Worm (Caenorhabditis elegans): Measurements from ENCODE around the gene srh-42.

srh-42 gene

ce11 chrII:14288968-14289367, at the start of gene srh-42:
srh-42 (minus strand) TSS chrII:14289068.
- TF ChIP-seq pqm-1 (tag; optimal IDR thresholded peaks at IDR 0.05) (no peak), syd-9 (tag; optimal IDR thresholded peaks at IDR 0.05) (no peak), hlh-15 (tag; optimal IDR thresholded peaks at IDR 0.05) (no peak), unc-55 (GFP tag; optimal IDR thresholded peaks at IDR 0.05) (no peak), pag-3 (tag; optimal IDR thresholded peaks at IDR 0.05; ENCODE audit: borderline replicate concordance) (no peak), elt-4 (tag; optimal IDR thresholded peaks at IDR 0.05) (no peak), ceh-24 (tag; optimal IDR thresholded peaks at IDR 0.05) (no peak), hlh-13 (GFP tag; optimal IDR thresholded peaks at IDR 0.05) (no peak), C08G9.2 (tag; optimal IDR thresholded peaks at IDR 0.05) (no peak), Y22D7AL.16 (tag; optimal IDR thresholded peaks at IDR 0.05) (no peak), pha-4 (tag; optimal IDR thresholded peaks at IDR 0.05) (no peak), tbx-7 (tag; optimal IDR thresholded peaks at IDR 0.05) (no peak), ceh-9 (tag; optimal IDR thresholded peaks at IDR 0.05) (no peak), C38D4.7 (GFP tag; optimal IDR thresholded peaks at IDR 0.05) (no peak), ztf-16 (tag; optimal IDR thresholded peaks at IDR 0.05) (no peak), T23F11.4 (GFP tag; optimal IDR thresholded peaks at IDR 0.05) (no peak), sox-4 (tag; optimal IDR thresholded peaks at IDR 0.05) (no peak), eyg-1 (tag; optimal IDR thresholded peaks at IDR 0.05) (no peak), ceh-22 (tag; optimal IDR thresholded peaks at IDR 0.05) (no peak)

ce11 chrII:14321225-14321624, 32.4 kb upstream of the srh-42 start:
- TF ChIP-seq unc-42 (tag; optimal IDR thresholded peaks at IDR 0.05), result peak; percentile 10
- TF ChIP-seq hlh-8 (tag; optimal IDR thresholded peaks at IDR 0.05), result no peak
- TF ChIP-seq ama-1 (optimal IDR thresholded peaks at IDR 0.05), result no peak
- no peak for TF ChIP-seq pha-2 (tag; optimal IDR thresholded peaks at IDR 0.05)
- TF ChIP-seq ceh-14 (tag; optimal IDR thresholded peaks at IDR 0.05), result peak; percentile 83
- TF ChIP-seq ttx-3 (tag; optimal IDR thresholded peaks at IDR 0.05), result no peak
- TF ChIP-seq C08G9.2 (tag; optimal IDR thresholded peaks at IDR 0.05), result no peak
- TF ChIP-seq T23F11.4 (GFP tag; optimal IDR thresholded peaks at IDR 0.05), result no peak
- no peak for TF ChIP-seq ceh-30 (tag; optimal IDR thresholded peaks at IDR 0.05)

- TF ChIP-seq C38D4.7 (GFP tag; optimal IDR thresholded peaks at IDR 0.05) (no peak), ref-2 (tag; optimal IDR thresholded peaks at IDR 0.05) (no peak), ceh-30 (tag; optimal IDR thresholded peaks at IDR 0.05) (no peak), ceh-45 (GFP tag; IDR thresholded peaks at IDR 0.05) (no peak), hlh-6 (tag; optimal IDR thresholded peaks at IDR 0.05) (no peak), unc-86 (tag; optimal IDR thresholded peaks at IDR 0.05) (no peak), dmd-4 (tag; optimal IDR thresholded peaks at IDR 0.05; ENCODE audit: borderline replicate concordance) (no peak), hlh-8 (tag; optimal IDR thresholded peaks at IDR 0.05) (no peak), odd-2 (tag; optimal IDR thresholded peaks at IDR 0.05) (no peak), mec-3 (tag; optimal IDR thresholded peaks at IDR 0.05; ENCODE audit: borderline replicate concordance) (no peak), gmeb-2 (tag; optimal IDR thresholded peaks at IDR 0.05) (no peak), pat-9 (tag; optimal IDR thresholded peaks at IDR 0.05) (no peak), unc-55 (GFP tag; optimal IDR thresholded peaks at IDR 0.05) (no peak), nhr-11 (tag; optimal IDR thresholded peaks at IDR 0.05) (no peak), rnt-1 (tag; optimal IDR thresholded peaks at IDR 0.05) (no peak), ztf-16 (tag; optimal IDR thresholded peaks at IDR 0.05) (no peak), ceh-48 (tag; optimal IDR thresholded peaks at IDR 0.05) (no peak), unc-42 (tag; optimal IDR thresholded peaks at IDR 0.05) (no peak), hlh-30 (tag; optimal IDR thresholded peaks at IDR 0.05; ENCODE audit: insufficient read depth) (no peak)
Measured at ce11 chrII:14319227-14319626, 30.4 kb upstream of the srh-42 start.

- TF ChIP-seq ceh-6 (GFP tag; optimal IDR thresholded peaks at IDR 0.05) (no peak), pros-1 (tag; optimal IDR thresholded peaks at IDR 0.05) (no peak), K02D7.2 (tag; optimal IDR thresholded peaks at IDR 0.05) (no peak), C38D4.7 (GFP tag; optimal IDR thresholded peaks at IDR 0.05) (no peak), unc-3 (GFP tag; conservative IDR thresholded peaks at IDR 0.05) (no peak), unc-3 (tag; optimal IDR thresholded peaks at IDR 0.05) (no peak), ceh-34 (tag; optimal IDR thresholded peaks at IDR 0.05) (no peak), hlh-13 (GFP tag; optimal IDR thresholded peaks at IDR 0.05) (no peak), ahr-1 (tag; optimal IDR thresholded peaks at IDR 0.05) (no peak), pqm-1 (tag; optimal IDR thresholded peaks at IDR 0.05) (no peak), fkh-6 (tag; optimal IDR thresholded peaks at IDR 0.05) (no peak), hlh-8 (tag; optimal IDR thresholded peaks at IDR 0.05) (no peak), tbx-7 (tag; optimal IDR thresholded peaks at IDR 0.05) (no peak), pag-3 (tag; optimal IDR thresholded peaks at IDR 0.05; ENCODE audit: borderline replicate concordance) (no peak), sox-2 (GFP tag; IDR thresholded peaks at IDR 0.05) (no peak)
Measured at ce11 chrII:14318027-14318426, 29.2 kb upstream of the srh-42 start, which contains the start of gene Y54G11A.14. Y54G11A.14 (plus strand) TSS chrII:14318158.
